Fruit fly (Drosophila melanogaster): ENCODE results near the gene hng3.

Gene hng3

DNA sequence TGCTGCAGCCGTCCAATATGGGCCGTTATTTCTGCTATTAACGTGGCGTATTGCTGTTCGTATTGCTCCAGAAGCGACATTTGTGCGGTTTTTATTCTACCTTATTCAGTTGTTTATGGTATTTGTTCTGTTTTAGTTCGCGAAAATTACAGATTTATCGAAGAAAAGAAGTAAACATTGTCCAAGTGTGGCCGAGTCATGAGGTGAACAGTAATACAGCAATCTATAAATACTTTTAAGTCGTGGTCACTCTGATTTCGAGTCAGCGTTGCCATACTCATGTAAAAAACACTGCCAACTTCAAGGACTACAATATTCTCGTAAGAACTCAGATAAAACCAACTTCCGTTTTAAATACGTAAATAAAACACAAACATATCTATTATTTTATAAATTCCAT, 62.6 kb downstream of the hng3 start, which contains the start of gene Vti1a (continued):
- TF ChIP-seq CG6683 (GFP tag; optimal IDR thresholded peaks at IDR 0.05) (no peak), YL-1 (GFP tag; optimal IDR thresholded peaks at IDR 0.05) (peak; percentile 71), CG3407 (GFP tag; optimal IDR thresholded peaks at IDR 0.05) (no peak), Rfx (GFP tag; IDR thresholded peaks at IDR 0.05) (0 out of 2 replicates have a peak, but pooled peaks have one; percentile 6), Optix (GFP tag; IDR thresholded peaks at IDR 0.05) (no peak), CG14710 (tag; optimal IDR thresholded peaks at IDR 0.05) (peak; percentile 71), Ssrp (tag; optimal IDR thresholded peaks at IDR 0.05) (no peak), NK7.1 (GFP tag; optimal IDR thresholded peaks at IDR 0.05) (no peak), sr (GFP tag; IDR thresholded peaks at IDR 0.05) (no peak), ato (GFP tag; IDR thresholded peaks at IDR 0.05; ENCODE audit: partially characterized antibody) (0 out of 2 replicates have a peak, but pooled peaks have one; percentile 11), gce (GFP tag; IDR thresholded peaks at IDR 0.05) (no peak), crp (GFP tag; optimal IDR thresholded peaks at IDR 0.05) (peak in 1 of 2 experiments; percentile 62), Max (GFP tag; optimal IDR thresholded peaks at IDR 0.05) (no peak), twi (tag; optimal IDR thresholded peaks at IDR 0.05) (no peak), D (optimal IDR thresholded peaks at IDR 0.05) (no peak), D (GFP tag; optimal IDR thresholded peaks at IDR 0.05) (no peak), gro (GFP tag; optimal IDR thresholded peaks at IDR 0.05) (no peak), CG11247 (GFP tag; IDR thresholded peaks at IDR 0.05) (no peak), peb (GFP tag; IDR thresholded peaks at IDR 0.05) (no peak), CG1233 (GFP tag; optimal IDR thresholded peaks at IDR 0.05) (no peak), Med (GFP tag) (peak; percentile 59), pzg (GFP tag; optimal IDR thresholded peaks at IDR 0.05) (peak; percentile 86), CG11085 (GFP tag; IDR thresholded peaks at IDR 0.05) (no peak), Myb (GFP tag; optimal IDR thresholded peaks at IDR 0.05) (peak; percentile 83), pfk (GFP tag; optimal IDR thresholded peaks at IDR 0.05) (no peak), usp (GFP tag; optimal IDR thresholded peaks at IDR 0.05) (no peak), H2.0 (GFP tag; IDR thresholded peaks at IDR 0.05) (no peak), CG6854 (GFP tag; optimal IDR thresholded peaks at IDR 0.05) (no peak), Sox102F (GFP tag; optimal IDR thresholded peaks at IDR 0.05) (no peak), CG17361 (GFP tag; IDR thresholded peaks at IDR 0.05) (0 out of 3 replicates have a peak, but pooled peaks have one; percentile 33), fd64A (GFP tag; optimal IDR thresholded peaks at IDR 0.05) (no peak), Nf-YC (tag; optimal IDR thresholded peaks at IDR 0.05) (peak; percentile 12), sens (GFP tag) (no peak), CG9797 (GFP tag; optimal IDR thresholded peaks at IDR 0.05) (peak; percentile 79), CTCF (GFP tag; optimal IDR thresholded peaks at IDR 0.05) (peak; percentile 42), CG12744 (GFP tag; optimal IDR thresholded peaks at IDR 0.05) (no peak), odd (GFP tag; optimal IDR thresholded peaks at IDR 0.05) (no peak), prd (optimal IDR thresholded peaks at IDR 0.05) (no peak), prd (GFP tag; IDR thresholded peaks at IDR 0.05) (no peak), jigr1 (GFP tag; IDR thresholded peaks at IDR 0.05) (no peak), trem (tag; optimal IDR thresholded peaks at IDR 0.05) (peak; percentile 96), Dref (GFP tag; IDR thresholded peaks at IDR 0.05) (peak; percentile 44; the same call in 1 of the 2 replicates), B-H2 (GFP tag; optimal IDR thresholded peaks at IDR 0.05) (no peak), h (optimal IDR thresholded peaks at IDR 0.05) (no peak), nmo (GFP tag; optimal IDR thresholded peaks at IDR 0.05) (peak; percentile 45), Sox100B (GFP tag; optimal IDR thresholded peaks at IDR 0.05) (no peak), CG10543 (GFP tag; optimal IDR thresholded peaks at IDR 0.05) (no peak), Ptx1 (GFP tag; IDR thresholded peaks at IDR 0.05) (no peak), CG18011 (GFP tag; optimal IDR thresholded peaks at IDR 0.05) (no peak), onecut (GFP tag; IDR thresholded peaks at IDR 0.05) (peak; percentile 31; the same call in 1 of the 2 replicates), Jarid2 (GFP tag; optimal IDR thresholded peaks at IDR 0.05) (no peak), dpn (GFP tag; optimal IDR thresholded peaks at IDR 0.05) (no peak), CG14050 (GFP tag; IDR thresholded peaks at IDR 0.05) (no peak)

Data from whole organism, embryonic.